Fruit fly (Drosophila melanogaster) whole organism, embryonic: Measurements from ENCODE around the gene Chchd3.

ENCODE experiments used
- ATbp ChIP-seq: fragments of 200-800 bp; sonication (Bioruptor generic); optimal IDR thresholded peaks from 2 replicates; lab custom pipeline; 2017; ENCODE audit warnings: missing biosample characterization, mild to moderate bottlenecking, missing genetic modification characterization, missing genetic modification reagents
- Aef1 ChIP-seq: fragments of 200-800 bp; sonication (Bioruptor generic); IDR thresholded peaks from 3 replicates; pipeline ENCODE4 v1.3.6; 2022; ENCODE audit warnings: missing biosample characterization, missing genetic modification characterization
- Asciz ChIP-seq: fragments of 200-800 bp; sonication (Bioruptor generic); optimal IDR thresholded peaks from 2 replicates; lab custom pipeline; 2017; ENCODE audit warnings: missing biosample characterization, mild to moderate bottlenecking, missing genetic modification characterization, missing genetic modification reagents
- Atf6 ChIP-seq: fragments of 200-800 bp; sonication (Bioruptor generic); IDR thresholded peaks from 2 replicates; pipeline ENCODE4 v1.3.6; 2022; ENCODE audit warnings: missing biosample characterization, missing genetic modification characterization
- Awh ChIP-seq: fragments of 200-800 bp; sonication (Bioruptor generic); IDR thresholded peaks from 2 replicates; pipeline ENCODE4, ENCODE4 v1.3.6; 2022; ENCODE audit warnings: missing biosample characterization, missing genetic modification characterization
- B-H2 ChIP-seq: fragments of 200-800 bp; sonication (Bioruptor generic); optimal IDR thresholded peaks from 2 replicates; lab custom pipeline; 2018; ENCODE audit warnings: missing biosample characterization, mild to moderate bottlenecking, missing genetic modification characterization
- CG10267 ChIP-seq: fragments of 200-800 bp; sonication (Bioruptor generic); optimal IDR thresholded peaks from 2 replicates; lab custom pipeline; 2018; ENCODE audit warnings: missing biosample characterization, mild to moderate bottlenecking, missing genetic modification characterization, moderate library complexity
- CG10431 ChIP-seq: fragments of 200-800 bp; sonication (Bioruptor generic); optimal IDR thresholded peaks from 3 replicates; lab custom pipeline; 2018; ENCODE audit warnings: missing biosample characterization, mild to moderate bottlenecking, missing genetic modification characterization
- CG12391 ChIP-seq: fragments of 200-800 bp; sonication (Bioruptor generic); optimal IDR thresholded peaks from 3 replicates; lab custom pipeline; 2018; ENCODE audit warnings: missing biosample characterization, mild to moderate bottlenecking, missing genetic modification characterization, moderate library complexity
- CG12744 ChIP-seq: fragments of 200-800 bp; sonication (Bioruptor generic); optimal IDR thresholded peaks from 2 replicates; lab custom pipeline; 2016; ENCODE audit warnings: missing biosample characterization, missing genetic modification characterization
- CG13296 ChIP-seq: fragments of 200-800 bp; sonication (Bioruptor generic); optimal IDR thresholded peaks from 3 replicates; lab custom pipeline; 2018; ENCODE audit warnings: missing biosample characterization, mild to moderate bottlenecking, missing genetic modification characterization
- CG15696 ChIP-seq: fragments of 200-800 bp; sonication (Bioruptor generic); optimal IDR thresholded peaks from 2 replicates; lab custom pipeline; 2019; ENCODE audit warnings: missing biosample characterization, mild to moderate bottlenecking, missing genetic modification characterization, moderate library complexity
- CG16863 ChIP-seq: fragments of 200-800 bp; sonication (Bioruptor generic); optimal IDR thresholded peaks from 3 replicates; lab custom pipeline; 2016; ENCODE audit warnings: missing biosample characterization, missing genetic modification characterization
- CG2678 ChIP-seq: fragments of 200-800 bp; sonication (Bioruptor generic); optimal IDR thresholded peaks from 3 replicates; lab custom pipeline; 2019; ENCODE audit warnings: missing biosample characterization, mild to moderate bottlenecking, missing genetic modification characterization, moderate library complexity
- CG31224 ChIP-seq: fragments of 200-800 bp; sonication (Bioruptor generic); IDR thresholded peaks from 2 replicates; pipeline ENCODE4 v1.3.6; 2022; ENCODE audit warnings: missing biosample characterization, missing genetic modification characterization
- CG3995 ChIP-seq: fragments of 200-800 bp; sonication (Bioruptor generic); optimal IDR thresholded peaks from 3 replicates; lab custom pipeline; 2016; ENCODE audit warnings: missing biosample characterization, missing genetic modification characterization
- CG7556 ChIP-seq: fragments of 200-800 bp; sonication (Bioruptor generic); optimal IDR thresholded peaks from 2 replicates; lab custom pipeline; 2017; ENCODE audit warnings: missing biosample characterization, mild to moderate bottlenecking, missing genetic modification characterization
- CG7963 ChIP-seq: fragments of 200-800 bp; sonication (Bioruptor generic); IDR thresholded peaks from 3 replicates; pipeline ENCODE4 v1.3.6; 2022; ENCODE audit warnings: missing biosample characterization, missing genetic modification characterization; ENCODE audit not compliant: partially characterized antibody
- CG8388 ChIP-seq: fragments of 200-800 bp; sonication (Bioruptor generic); optimal IDR thresholded peaks from 2 replicates; lab custom pipeline; 2019; ENCODE audit warnings: missing biosample characterization, mild to moderate bottlenecking, missing genetic modification characterization, moderate library complexity
- CG8944 ChIP-seq: fragments of 200-800 bp; sonication (Bioruptor generic); optimal IDR thresholded peaks from 3 replicates; lab custom pipeline; 2016; ENCODE audit warnings: missing biosample characterization, missing genetic modification characterization
- Doc3 ChIP-seq: fragments of 200-800 bp; sonication (Bioruptor generic); IDR thresholded peaks from 3 replicates; pipeline ENCODE4 v1.3.6; 2022; ENCODE audit warnings: missing biosample characterization, missing genetic modification characterization; ENCODE audit not compliant: partially characterized antibody
- E2f2 ChIP-seq: fragments of 200-800 bp; sonication (Bioruptor generic); IDR thresholded peaks from 2 replicates; pipeline ENCODE4 v1.3.6; 2022; ENCODE audit warnings: missing biosample characterization, missing genetic modification characterization
- Elba2 ChIP-seq: fragments of 200-800 bp; sonication (Bioruptor generic); optimal IDR thresholded peaks from 3 replicates; lab custom pipeline; 2016; ENCODE audit warnings: missing biosample characterization, missing genetic modification characterization
- Gsc ChIP-seq: fragments of 200-800 bp; sonication (Bioruptor generic); IDR thresholded peaks from 2 replicates; pipeline ENCODE4 v1.3.6; 2022; ENCODE audit warnings: missing biosample characterization, missing genetic modification characterization
- Med ChIP-seq: fragments of 200-800 bp; sonication (Bioruptor generic); peaks from one replicate; lab custom pipeline; 2016; ENCODE audit warnings: missing biosample characterization, missing genetic modification characterization, mild to moderate bottlenecking, inconsistent platforms, moderate library complexity
- Mrtf ChIP-seq: fragments of 200-800 bp; sonication (Bioruptor generic); IDR thresholded peaks from 3 replicates; pipeline ENCODE4 v1.3.6; 2022; ENCODE audit warnings: missing biosample characterization, missing genetic modification characterization
- NFAT ChIP-seq: fragments of 200-800 bp; sonication (Bioruptor generic); IDR thresholded peaks from 2 replicates; pipeline ENCODE4 v1.3.6; 2022; ENCODE audit warnings: missing biosample characterization, missing genetic modification characterization
- Oli ChIP-seq: fragments of 200-800 bp; sonication (Bioruptor generic); optimal IDR thresholded peaks from 2 replicates; lab custom pipeline; 2018; ENCODE audit warnings: missing biosample characterization, mild to moderate bottlenecking, missing genetic modification characterization, moderate library complexity
- PHDP ChIP-seq: fragments of 200-800 bp; sonication (Bioruptor generic); optimal IDR thresholded peaks from 3 replicates; lab custom pipeline; 2018; ENCODE audit warnings: missing biosample characterization, mild to moderate bottlenecking, missing genetic modification characterization, moderate library complexity
- Poxn ChIP-seq: fragments of 200-800 bp; sonication (Bioruptor generic); IDR thresholded peaks from 2 replicates; pipeline ENCODE4 v1.3.6; 2022; ENCODE audit warnings: missing biosample characterization, missing genetic modification characterization
- Ravus ChIP-seq: fragments of 200-800 bp; sonication (Bioruptor generic); IDR thresholded peaks from 2 replicates; pipeline ENCODE4 v1.3.6; 2022; ENCODE audit warnings: missing biosample characterization, missing genetic modification characterization
- TFAM ChIP-seq: fragments of 200-800 bp; sonication (Bioruptor generic); optimal IDR thresholded peaks from 2 replicates; lab custom pipeline; 2017; ENCODE audit warnings: missing biosample characterization, missing genetic modification characterization, inconsistent platforms
- Taf1 ChIP-seq: fragments of 200-800 bp; sonication (Bioruptor generic); IDR thresholded peaks from 2 replicates; pipeline ENCODE4 v1.3.6; 2022; ENCODE audit warnings: missing biosample characterization, missing genetic modification characterization
- bigmax ChIP-seq: fragments of 200-800 bp; sonication (Bioruptor generic); optimal IDR thresholded peaks from 2 replicates; lab custom pipeline; 2018; ENCODE audit warnings: missing biosample characterization, mild to moderate bottlenecking, missing genetic modification characterization
- ems ChIP-seq: fragments of 200-800 bp; sonication (Bioruptor generic); optimal IDR thresholded peaks from 3 replicates; lab custom pipeline; 2016; ENCODE audit warnings: missing biosample characterization, missing genetic modification characterization
- ewg ChIP-seq: fragments of 200-800 bp; sonication (Bioruptor generic); optimal IDR thresholded peaks from 3 replicates; lab custom pipeline; 2017; ENCODE audit warnings: mild to moderate bottlenecking, missing biosample characterization, missing genetic modification reagents, missing genetic modification characterization
- fd64A ChIP-seq: fragments of 200-800 bp; sonication (Bioruptor generic); optimal IDR thresholded peaks from 3 replicates; lab custom pipeline; 2018; ENCODE audit warnings: missing biosample characterization, mild to moderate bottlenecking, missing genetic modification characterization
- gcm2 ChIP-seq: fragments of 200-800 bp; sonication (Bioruptor generic); optimal IDR thresholded peaks from 2 replicates; lab custom pipeline; 2016; ENCODE audit warnings: missing biosample characterization, missing genetic modification characterization
- grn ChIP-seq: fragments of 200-800 bp; sonication (Bioruptor generic); optimal IDR thresholded peaks from 3 replicates; lab custom pipeline; 2017; ENCODE audit warnings: missing biosample characterization, missing genetic modification characterization
- gro ChIP-seq: fragments of 200-800 bp; sonication (Bioruptor generic); optimal IDR thresholded peaks from 2 replicates; lab custom pipeline; 2016; ENCODE audit warnings: missing biosample characterization, missing genetic modification characterization
- ken ChIP-seq: fragments of 200-800 bp; sonication (Bioruptor generic); IDR thresholded peaks from 3 replicates; pipeline ENCODE4 v1.3.6; 2022; ENCODE audit warnings: missing biosample characterization, missing genetic modification characterization
- lmd ChIP-seq: fragments of 200-800 bp; sonication (Bioruptor generic); IDR thresholded peaks from 2 replicates; pipeline ENCODE4 v1.3.6; 2022; ENCODE audit warnings: missing biosample characterization, missing genetic modification characterization
- lola ChIP-seq, 3 experiments: fragments of >200 bp in 2 of 3; fragments of 200-800 bp in 1 of 3; sonication (Bioruptor generic) in 1 of 3; optimal IDR thresholded peaks; 2 replicates each; lab custom pipeline; 2017 to 2019; ENCODE audit warnings: missing biosample characterization in 3 of 3, missing genetic modification characterization in 3 of 3, mild to moderate bottlenecking in 1 of 3, moderate library complexity in 1 of 3
- org-1 ChIP-seq: fragments of 200-800 bp; sonication (Bioruptor generic); optimal IDR thresholded peaks from 2 replicates; lab custom pipeline; 2017; ENCODE audit warnings: missing biosample characterization, missing genetic modification characterization
- pum ChIP-seq: fragments of 200-800 bp; sonication (Bioruptor generic); optimal IDR thresholded peaks from 2 replicates; lab custom pipeline; 2016; ENCODE audit warnings: missing biosample characterization, missing genetic modification characterization
- scrt ChIP-seq: fragments of 200-800 bp; sonication (Bioruptor generic); optimal IDR thresholded peaks from 2 replicates; lab custom pipeline; 2018; ENCODE audit warnings: missing biosample characterization, mild to moderate bottlenecking, missing genetic modification characterization, moderate library complexity
- shn ChIP-seq: fragments of 200-800 bp; sonication (Bioruptor generic); optimal IDR thresholded peaks from 3 replicates; lab custom pipeline; 2016; ENCODE audit warnings: missing biosample characterization, missing genetic modification characterization
- slou ChIP-seq: fragments of 200-800 bp; sonication (Bioruptor generic); optimal IDR thresholded peaks from 3 replicates; lab custom pipeline; 2016; ENCODE audit warnings: missing biosample characterization, missing genetic modification characterization
- tap ChIP-seq: fragments of 200-800 bp; optimal IDR thresholded peaks from 3 replicates; lab custom pipeline; 2019; ENCODE audit warnings: missing biosample characterization, mild to moderate bottlenecking, missing genetic modification characterization, moderate library complexity
- tna ChIP-seq: fragments of 200-800 bp; sonication (Bioruptor generic); IDR thresholded peaks from 2 replicates; pipeline ENCODE4 v1.3.6; 2022; ENCODE audit warnings: missing biosample characterization, missing genetic modification characterization; ENCODE audit not compliant: partially characterized antibody

The Chchd3 gene

dm6 chr3R:31064653-31065322, 11.1 kb upstream of the Chchd3 start, which contains the start of gene Sox100B (continued):
- TF ChIP-seq CG7556 (GFP tag; lab: Kevin White, UChicago) (peak; percentile 49), lola (GFP tag; optimal IDR thresholded peaks at IDR 0.05; lab: Kevin White, UChicago) (peak in 1 of 3 experiments; percentile 87), gcm2 (no peak), gro (no peak), PHDP (peak; percentile 54), Awh (GFP tag; lab: Robert Waterston, UW) (peak; percentile 68), Med (GFP tag; lab: Kevin White, UChicago) (peak; percentile 80), TFAM (GFP tag; lab: Kevin White, UChicago) (no peak), Atf6 (no peak), scrt (peak; percentile 5), CG16863 (no peak), shn (GFP tag; lab: Kevin White, UChicago) (no peak), CG3995 (no peak), NFAT (GFP tag; lab: Robert Waterston, UW) (no peak), CG2678 (tag; lab: Kevin White, UChicago) (peak; percentile 71), CG10431 (GFP tag; lab: Kevin White, UChicago) (no peak), CG8944 (GFP tag; lab: Kevin White, UChicago) (no peak), CG8388 (GFP tag; lab: Kevin White, UChicago) (peak; percentile 71), tna (GFP tag; lab: Robert Waterston, UW) (no peak), org-1 (GFP tag; lab: Kevin White, UChicago) (peak; percentile 22), ewg (peak; percentile 35), Oli (tag; lab: Kevin White, UChicago) (peak; percentile 70), Doc3 (GFP tag; lab: Robert Waterston, UW) (no peak), CG31224 (GFP tag; lab: Robert Waterston, UW) (peak; percentile 53), ems (GFP tag; lab: Kevin White, UChicago) (no peak), ken (GFP tag; lab: Robert Waterston, UW) (0 out of 3 replicates have a peak, but pooled peaks have one; percentile 22), CG7963 (no peak), ATbp (GFP tag; lab: Kevin White, UChicago) (peak; percentile 25), Ravus (GFP tag; lab: Robert Waterston, UW) (no peak), CG12744 (no peak), lmd (peak; percentile 70), CG12391 (tag; lab: Kevin White, UChicago) (peak; percentile 81), B-H2 (GFP tag; lab: Kevin White, UChicago) (no peak), fd64A (GFP tag; lab: Kevin White, UChicago) (no peak), CG13296 (GFP tag; lab: Kevin White, UChicago) (no peak), Poxn (no peak), E2f2 (peak; percentile 26; the same call in 1 of the 2 replicates), Gsc (GFP tag; lab: Robert Waterston, UW) (peak; percentile 48; the same call in 1 of the 2 replicates), Mrtf (peak; percentile 36; the same call in 1 of the 3 replicates), tap (tag; lab: Kevin White, UChicago) (peak; percentile 56), pum (GFP tag; lab: Kevin White, UChicago) (peak; percentile 18), Taf1 (no peak), Elba2 (peak; percentile 27), bigmax (no peak), slou (GFP tag; lab: Kevin White, UChicago) (no peak), grn (no peak), Asciz (GFP tag; lab: Kevin White, UChicago) (peak; percentile 52), CG15696 (tag; lab: Kevin White, UChicago) (peak; percentile 96), CG10267 (tag; lab: Kevin White, UChicago) (peak; percentile 82), Aef1 (GFP tag; lab: Robert Waterston, UW) (peak; percentile 49; the same call in 2 of the 3 replicates)
